Fruit fly (Drosophila melanogaster): ENCODE measurements around the gene CG7236.

Gene CG7236

DNA sequence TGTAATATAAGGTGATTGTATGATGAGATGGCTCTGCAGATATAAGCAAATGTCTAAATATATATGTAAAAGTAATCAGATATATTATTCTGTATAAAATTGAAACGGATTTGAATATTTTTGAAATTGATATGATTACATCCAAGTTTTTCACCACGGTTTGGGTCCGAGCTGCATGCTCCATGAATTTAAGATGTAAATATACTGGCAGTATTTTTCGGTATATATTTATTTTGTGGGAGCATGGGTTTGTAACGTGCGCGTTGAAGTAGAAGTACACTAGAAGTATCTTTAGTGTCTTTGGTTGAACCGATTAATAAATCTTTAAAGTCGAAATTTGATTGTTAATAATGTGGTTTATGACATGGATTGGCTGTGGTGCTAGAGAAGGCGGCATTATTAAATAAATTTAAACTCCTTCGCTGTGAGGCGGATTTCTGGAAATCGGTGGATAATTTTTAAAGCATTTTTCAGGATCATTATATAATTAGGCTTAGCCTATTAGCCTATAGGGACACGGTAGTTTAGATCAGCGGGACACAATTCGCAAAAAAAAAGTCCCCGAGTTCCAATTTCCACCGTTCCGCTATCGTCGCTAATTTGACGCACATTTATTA is 17.8 kb downstream of the CG7236 start (continued):
- TF ChIP-seq prd (optimal IDR thresholded peaks at IDR 0.05) (no peak), prd (GFP tag; IDR thresholded peaks at IDR 0.05) (peak; percentile 9; the same call in 1 of the 3 replicates), Dip2 (GFP tag; IDR thresholded peaks at IDR 0.05) (no peak), Ets97D (GFP tag; optimal IDR thresholded peaks at IDR 0.05) (peak; percentile 41), CG31441 (GFP tag; IDR thresholded peaks at IDR 0.05) (no peak), Med (GFP tag) (peak; percentile 68), CG17186 (GFP tag; optimal IDR thresholded peaks at IDR 0.05) (peak; percentile 4), CG6272 (GFP tag; IDR thresholded peaks at IDR 0.05) (no peak), Meics (GFP tag; optimal IDR thresholded peaks at IDR 0.05) (no peak)

DNA sequence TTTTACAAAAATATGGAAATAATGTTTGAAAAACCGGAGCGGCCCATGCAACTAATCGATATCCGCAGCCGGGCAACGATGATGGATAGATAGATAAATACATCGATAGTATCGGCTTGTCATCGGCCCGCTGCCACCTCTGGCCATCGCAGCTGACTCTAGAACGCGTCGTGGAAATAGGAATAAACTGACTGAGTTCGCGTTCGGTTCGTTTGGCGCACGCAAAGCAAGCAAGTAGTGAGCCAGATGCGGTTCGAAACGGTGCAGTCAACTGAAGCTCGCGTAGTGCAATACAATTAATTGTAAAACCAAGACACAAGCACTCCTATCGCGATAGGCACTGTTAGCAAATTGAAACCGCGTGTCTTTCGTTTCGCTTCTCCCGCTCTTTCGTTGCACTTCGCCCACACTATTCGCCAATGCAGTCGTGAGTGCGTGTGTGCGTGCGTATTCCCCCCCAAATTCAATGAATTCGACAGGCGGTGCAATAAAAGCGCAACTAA is 18.4 kb downstream of the CG7236 start, which contains the start of gene CG11030:
TSS of gene CG11030 (plus strand) at position 136 of the 503 bp plus-strand sequence.
- TF ChIP-seq Atf-2 (GFP tag; optimal IDR thresholded peaks at IDR 0.05) (no peak), CG7963 (GFP tag; IDR thresholded peaks at IDR 0.05; ENCODE audit: partially characterized antibody) (peak; percentile 100), GATAe (GFP tag; conservative IDR thresholded peaks at IDR 0.05) (no peak), Awh (GFP tag; IDR thresholded peaks at IDR 0.05) (no peak), tx (GFP tag; optimal IDR thresholded peaks at IDR 0.05) (no peak), otp (GFP tag; IDR thresholded peaks at IDR 0.05) (no peak), tna (GFP tag; IDR thresholded peaks at IDR 0.05; ENCODE audit: partially characterized antibody) (peak; percentile 98), Hand (GFP tag; optimal IDR thresholded peaks at IDR 0.05) (no peak), CG9932 (GFP tag; IDR thresholded peaks at IDR 0.05) (peak; percentile 82), hth (optimal IDR thresholded peaks at IDR 0.05) (no peak), dm (GFP tag; optimal IDR thresholded peaks at IDR 0.05) (peak; percentile 86), CG14860 (GFP tag; IDR thresholded peaks at IDR 0.05; ENCODE audit: partially characterized antibody) (peak; percentile 99), Deaf1 (tag; optimal IDR thresholded peaks at IDR 0.05) (peak; percentile 59), Optix (GFP tag; IDR thresholded peaks at IDR 0.05) (no peak), pan (optimal IDR thresholded peaks at IDR 0.05) (no peak), pan (GFP tag; optimal IDR thresholded peaks at IDR 0.05 in 1 of 2, IDR thresholded peaks at IDR 0.05 in 1 of 2) (no peak), her (GFP tag; optimal IDR thresholded peaks at IDR 0.05) (peak; percentile 14), bowl (GFP tag; IDR thresholded peaks at IDR 0.05) (no peak), CG17568 (GFP tag; optimal IDR thresholded peaks at IDR 0.05) (no peak), CG18262 (tag; optimal IDR thresholded peaks at IDR 0.05) (peak; percentile 1), Antp (GFP tag; optimal IDR thresholded peaks at IDR 0.05) (no peak), z (GFP tag; IDR thresholded peaks at IDR 0.05) (no peak; the same call in 2 of the 3 replicates), CG5180 (GFP tag; optimal IDR thresholded peaks at IDR 0.05) (no peak), CG6175 (GFP tag; IDR thresholded peaks at IDR 0.05) (no peak), Adf1 (GFP tag; IDR thresholded peaks at IDR 0.05) (peak; percentile 10; the same call in 1 of the 2 replicates), CG3281 (GFP tag; optimal IDR thresholded peaks at IDR 0.05) (peak; percentile 3), CG15011 (GFP tag; optimal IDR thresholded peaks at IDR 0.05) (no peak), vfl (GFP tag; optimal IDR thresholded peaks at IDR 0.05) (no peak), Dek (tag; optimal IDR thresholded peaks at IDR 0.05) (peak; percentile 22), CG2202 (tag; optimal IDR thresholded peaks at IDR 0.05) (no peak), ci (GFP tag; IDR thresholded peaks at IDR 0.05) (0 out of 3 replicates have a peak, but pooled peaks have one; percentile 37), CG7357 (GFP tag; IDR thresholded peaks at IDR 0.05) (no peak), B-H2 (GFP tag; optimal IDR thresholded peaks at IDR 0.05) (no peak), Gug (GFP tag; IDR thresholded peaks at IDR 0.05) (peak; percentile 49; the same call in 1 of the 4 replicates), Fer3 (tag; optimal IDR thresholded peaks at IDR 0.05) (peak; percentile 13), CG1602 (GFP tag; optimal IDR thresholded peaks at IDR 0.05) (no peak), ato (GFP tag; IDR thresholded peaks at IDR 0.05; ENCODE audit: partially characterized antibody) (peak; percentile 100), CG11085 (GFP tag; IDR thresholded peaks at IDR 0.05) (no peak), dmrt11E (tag; optimal IDR thresholded peaks at IDR 0.05) (no peak), CG10147 (GFP tag; optimal IDR thresholded peaks at IDR 0.05) (no peak), CG14014 (GFP tag; IDR thresholded peaks at IDR 0.05) (0 out of 2 replicates have a peak, but pooled peaks have one; percentile 13)

All from whole organism, embryonic.